Worm (Caenorhabditis elegans): ENCODE results near the gene Y26G10.6.

Gene Y26G10.6

DNA sequence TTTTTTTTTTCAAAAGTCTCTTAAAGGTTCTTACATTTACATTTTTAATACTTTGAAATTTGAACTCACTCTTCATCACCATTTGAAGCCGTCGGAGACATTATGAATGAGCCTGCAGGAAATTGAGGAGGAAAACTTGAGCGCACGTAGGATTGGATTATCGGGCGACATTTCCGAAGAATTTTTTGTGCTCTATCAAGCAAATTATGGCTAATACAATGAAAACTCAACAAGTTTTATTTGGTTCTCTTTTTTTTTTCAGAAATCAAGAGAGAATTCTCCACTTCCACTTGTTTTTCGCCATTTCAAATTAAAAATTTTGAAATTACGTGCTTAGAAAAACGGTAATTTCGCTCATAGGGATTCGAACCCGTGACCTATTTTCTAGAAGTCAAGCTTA lies 32.1 kb upstream of the Y26G10.6 start, which contains the start of gene F59A1.12:
TSS of gene F59A1.12 (minus strand) at position 101 of the 400 bp plus-strand sequence.
- TF ChIP-seq cog-1 (tag; optimal IDR thresholded peaks at IDR 0.05) (no peak), med-1 (GFP tag; optimal IDR thresholded peaks at IDR 0.05; ENCODE audit: insufficient read depth) (no peak), ztf-29 (GFP tag; IDR thresholded peaks at IDR 0.05) (no peak), ztf-23 (GFP tag; IDR thresholded peaks at IDR 0.05) (no peak), klf-2 (GFP tag; conservative IDR thresholded peaks at IDR 0.05) (no peak)

DNA sequence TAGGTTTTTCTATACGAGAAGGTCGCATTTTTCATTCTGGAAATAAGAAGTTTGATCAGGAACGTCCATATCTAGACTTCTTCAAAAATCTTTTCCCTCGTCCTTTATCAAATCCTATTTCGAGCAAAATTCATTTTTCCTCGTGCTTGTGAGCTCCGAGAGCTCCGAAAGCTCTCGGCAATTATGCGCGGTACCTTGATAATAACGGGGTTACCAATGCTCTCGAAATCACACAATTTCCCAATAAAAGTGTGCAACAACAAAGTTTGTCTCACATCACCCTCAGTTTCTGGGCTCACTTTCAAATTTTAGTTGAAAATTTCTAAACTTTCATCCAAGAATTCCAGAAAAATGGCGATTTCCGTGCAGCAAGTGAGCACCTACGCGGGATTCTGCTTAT lies 31.2 kb upstream of the Y26G10.6 start, which contains the start of gene str-89:
TSS of gene str-89 (plus strand) at position 301 of the 400 bp plus-strand sequence.
- TF ChIP-seq tab-1 (GFP tag; IDR thresholded peaks at IDR 0.05) (no peak), flt-1 (GFP tag; IDR thresholded peaks at IDR 0.05) (no peak)

DNA sequence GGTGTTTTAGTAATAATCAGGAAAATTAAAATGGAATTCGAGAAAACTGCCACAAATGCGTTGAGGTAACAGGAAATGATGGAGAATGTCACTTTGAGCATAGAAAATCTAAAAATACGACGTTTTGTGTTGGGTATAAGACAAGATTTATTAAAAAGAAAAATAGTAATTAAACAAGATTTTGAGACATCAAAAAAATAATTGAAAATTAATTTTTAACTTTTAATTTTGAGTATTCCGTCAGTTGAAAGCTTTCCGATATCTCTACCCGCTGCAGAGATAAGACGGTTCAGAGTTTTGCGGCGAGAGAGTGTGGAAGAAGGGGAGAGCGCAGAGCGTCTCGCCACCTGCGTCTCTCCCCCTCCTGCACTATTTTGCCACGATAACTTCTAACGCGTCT lies 26.4 kb upstream of the Y26G10.6 start, which contains the start of gene str-93:
TSS of gene str-93 (minus strand) at position 101 of the 400 bp plus-strand sequence.
- TF ChIP-seq flt-1 (GFP tag; IDR thresholded peaks at IDR 0.05) (no peak), cog-1 (tag; optimal IDR thresholded peaks at IDR 0.05) (no peak), T22C8.4 (GFP tag; IDR thresholded peaks at IDR 0.05) (no peak), tab-1 (GFP tag; IDR thresholded peaks at IDR 0.05) (no peak), ztf-29 (GFP tag; IDR thresholded peaks at IDR 0.05) (no peak), med-1 (GFP tag; optimal IDR thresholded peaks at IDR 0.05; ENCODE audit: insufficient read depth) (no peak), klf-2 (GFP tag; conservative IDR thresholded peaks at IDR 0.05) (no peak), ztf-23 (GFP tag; IDR thresholded peaks at IDR 0.05) (no peak), ref-1 (GFP tag; conservative IDR thresholded peaks at IDR 0.05) (no peak)

DNA sequence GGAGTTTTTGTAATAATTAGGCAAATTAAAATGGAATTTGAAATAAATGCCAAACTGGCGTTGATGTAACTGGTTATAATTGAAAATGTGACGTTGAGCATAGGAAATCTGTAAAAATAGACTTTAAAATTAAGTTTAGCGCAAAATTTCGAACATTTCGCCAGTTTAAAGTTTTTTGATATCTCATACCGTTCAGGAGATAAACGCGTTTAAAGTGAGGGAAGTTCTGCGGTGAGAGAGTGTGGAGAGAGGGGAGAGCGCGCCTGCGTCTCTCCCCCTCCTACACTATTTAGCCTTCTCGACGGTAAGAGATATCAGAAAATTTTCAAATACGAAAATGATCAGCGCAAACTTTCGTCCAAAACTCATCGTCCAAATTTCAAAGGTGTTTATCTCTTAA lies 23.2 kb upstream of the Y26G10.6 start, which contains the start of gene str-92:
TSS of gene str-92 (minus strand) at position 101 of the 400 bp plus-strand sequence.
- TF ChIP-seq ztf-23 (GFP tag; IDR thresholded peaks at IDR 0.05) (no peak), med-1 (GFP tag; optimal IDR thresholded peaks at IDR 0.05; ENCODE audit: insufficient read depth) (no peak), ref-1 (GFP tag; conservative IDR thresholded peaks at IDR 0.05) (no peak), tab-1 (GFP tag; IDR thresholded peaks at IDR 0.05) (no peak), klf-2 (GFP tag; conservative IDR thresholded peaks at IDR 0.05) (no peak), T22C8.4 (GFP tag; IDR thresholded peaks at IDR 0.05) (no peak), ztf-29 (GFP tag; IDR thresholded peaks at IDR 0.05) (no peak), cog-1 (tag; optimal IDR thresholded peaks at IDR 0.05) (no peak), flt-1 (GFP tag; IDR thresholded peaks at IDR 0.05) (no peak)

DNA sequence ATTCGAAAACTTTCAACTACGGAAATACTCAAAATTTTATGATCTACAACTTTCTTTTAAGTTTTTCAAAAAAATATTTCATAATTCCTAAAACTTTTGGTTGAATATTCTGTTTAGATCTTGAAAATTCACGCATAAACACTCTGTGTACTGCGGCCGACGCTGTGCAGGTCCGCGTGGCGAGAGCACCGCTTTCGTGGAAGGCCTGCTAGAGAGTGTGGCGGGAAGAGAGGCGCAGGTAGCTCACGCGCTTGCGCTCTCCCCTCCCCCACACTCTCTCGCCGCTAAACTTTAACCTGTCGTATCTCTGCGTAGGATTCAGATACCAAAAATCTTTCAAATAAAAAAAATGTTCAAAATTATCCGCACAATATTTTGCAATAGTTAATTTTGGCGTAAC lies 16.5 kb upstream of the Y26G10.6 start:
- no peak for TF ChIP-seq flt-1 (GFP tag; IDR thresholded peaks at IDR 0.05)

DNA sequence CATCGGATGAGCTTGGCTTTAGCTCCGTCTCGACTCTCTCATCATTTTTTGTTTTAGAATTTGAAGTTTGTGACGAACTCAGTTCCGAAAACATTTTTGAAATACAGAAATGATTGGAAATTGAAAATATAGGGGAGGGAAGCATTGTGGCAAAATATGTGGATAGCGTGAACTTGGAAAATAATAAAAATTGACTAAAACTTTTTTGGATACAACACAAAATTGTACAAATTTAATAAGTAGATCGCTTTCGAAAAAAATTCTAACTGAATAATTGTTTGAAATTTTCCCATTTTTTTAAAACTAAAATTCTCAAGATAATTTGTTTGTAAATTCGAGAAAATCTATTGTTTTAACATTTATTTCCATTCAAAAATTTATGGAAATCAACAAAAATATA lies 16.0 kb upstream of the Y26G10.6 start, which contains the start of gene F59A1.15:
TSS of gene F59A1.15 (minus strand) at position 101 of the 400 bp plus-strand sequence.
- TF ChIP-seq klf-2 (GFP tag; conservative IDR thresholded peaks at IDR 0.05): no peak
- no peak for TF ChIP-seq med-1 (GFP tag; optimal IDR thresholded peaks at IDR 0.05; ENCODE audit: insufficient read depth)
- TF ChIP-seq ztf-29 (GFP tag; IDR thresholded peaks at IDR 0.05): no peak
- TF ChIP-seq ztf-23 (GFP tag; IDR thresholded peaks at IDR 0.05): no peak
- no peak for TF ChIP-seq tab-1 (GFP tag; IDR thresholded peaks at IDR 0.05)
- TF ChIP-seq cog-1 (tag; optimal IDR thresholded peaks at IDR 0.05): no peak
- no peak for TF ChIP-seq ref-1 (GFP tag; conservative IDR thresholded peaks at IDR 0.05)
- TF ChIP-seq flt-1 (GFP tag; IDR thresholded peaks at IDR 0.05): no peak
- TF ChIP-seq T22C8.4 (GFP tag; IDR thresholded peaks at IDR 0.05): no peak

DNA sequence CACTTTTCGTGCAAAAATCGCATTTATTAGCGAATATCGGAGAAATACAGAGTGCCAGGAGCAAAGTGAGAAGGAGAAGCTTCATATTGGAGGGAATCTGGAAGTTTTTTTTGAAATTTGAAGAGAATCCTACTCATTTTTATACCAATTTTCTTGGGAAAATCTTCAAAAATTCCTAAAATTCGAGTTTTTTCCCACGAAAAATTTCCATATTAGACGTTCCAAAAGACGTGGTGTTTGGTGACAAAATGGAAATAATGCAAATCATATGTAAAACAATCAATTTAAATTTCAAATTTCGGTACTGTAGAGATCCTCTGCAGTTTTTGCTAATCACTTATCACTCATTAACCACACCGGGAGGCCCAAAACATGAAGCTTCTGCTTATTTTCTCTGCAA lies 14.9 kb upstream of the Y26G10.6 start, which contains the start of the genes F59A1.16 and F59A1.6:
TSS of gene F59A1.16 (minus strand) at position 101 of the 400 bp plus-strand sequence.
TSS of gene F59A1.6 (plus strand) at position 285 of the 400 bp plus-strand sequence.
- no peak for TF ChIP-seq ztf-23 (GFP tag; IDR thresholded peaks at IDR 0.05)
- TF ChIP-seq ref-1 (GFP tag; conservative IDR thresholded peaks at IDR 0.05): no peak
- TF ChIP-seq cog-1 (tag; optimal IDR thresholded peaks at IDR 0.05): no peak
- TF ChIP-seq med-1 (GFP tag; optimal IDR thresholded peaks at IDR 0.05; ENCODE audit: insufficient read depth): no peak
- no peak for TF ChIP-seq T22C8.4 (GFP tag; IDR thresholded peaks at IDR 0.05)
- TF ChIP-seq klf-2 (GFP tag; conservative IDR thresholded peaks at IDR 0.05): no peak
- TF ChIP-seq tab-1 (GFP tag; IDR thresholded peaks at IDR 0.05): no peak
- TF ChIP-seq ztf-29 (GFP tag; IDR thresholded peaks at IDR 0.05): no peak
- TF ChIP-seq flt-1 (GFP tag; IDR thresholded peaks at IDR 0.05): no peak

DNA sequence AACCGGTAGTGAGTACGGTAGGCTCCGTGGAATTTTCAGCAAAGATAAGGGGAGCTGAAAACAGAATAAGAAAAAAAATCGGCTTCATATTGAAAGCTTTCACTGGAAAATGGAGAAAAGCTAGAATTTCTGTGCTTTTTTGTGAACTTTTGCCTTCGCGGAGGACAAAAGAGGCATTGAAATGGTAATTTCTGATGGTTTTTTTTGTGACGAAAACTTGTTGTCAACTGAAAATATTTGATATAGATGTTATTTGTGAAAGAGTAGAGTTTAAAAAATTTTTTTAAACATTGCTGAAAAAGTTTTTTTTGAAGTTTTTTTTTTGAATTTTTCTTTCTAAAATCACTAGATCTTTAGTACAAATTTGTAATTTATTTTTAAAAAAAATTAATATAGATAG lies 12.9 kb upstream of the Y26G10.6 start, which contains the start of gene F59A1.18:
TSS of gene F59A1.18 (minus strand) at position 101 of the 400 bp plus-strand sequence.
- no peak for TF ChIP-seq med-1 (GFP tag; optimal IDR thresholded peaks at IDR 0.05; ENCODE audit: insufficient read depth)

DNA sequence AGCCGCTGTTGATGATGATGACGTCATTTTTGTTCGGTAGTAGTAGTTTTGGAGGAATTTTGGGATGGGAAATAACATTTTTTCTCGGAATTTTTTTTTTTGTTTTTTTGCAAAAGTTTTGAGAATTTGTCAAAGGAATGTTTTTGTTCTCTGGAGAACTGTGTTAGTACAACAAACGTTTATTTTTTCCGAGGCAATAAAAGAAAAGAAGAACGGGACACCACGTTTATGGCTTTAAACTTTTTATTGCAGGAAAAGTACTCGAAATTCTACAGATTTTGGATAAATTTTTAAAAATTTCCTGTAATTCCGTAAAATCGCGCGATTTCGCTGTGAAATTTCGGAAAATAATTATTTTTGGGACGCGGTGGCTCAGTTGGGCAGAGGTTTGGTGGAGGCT lies 8.8 kb upstream of the Y26G10.6 start, which contains the start of gene F59A1.13:
TSS of gene F59A1.13 (minus strand) at position 101 of the 400 bp plus-strand sequence.
- TF ChIP-seq flt-1 (GFP tag; IDR thresholded peaks at IDR 0.05): no peak
- TF ChIP-seq ztf-29 (GFP tag; IDR thresholded peaks at IDR 0.05): no peak
- no peak for TF ChIP-seq klf-2 (GFP tag; conservative IDR thresholded peaks at IDR 0.05)
- no peak for TF ChIP-seq ref-1 (GFP tag; conservative IDR thresholded peaks at IDR 0.05)
- TF ChIP-seq med-1 (GFP tag; optimal IDR thresholded peaks at IDR 0.05; ENCODE audit: insufficient read depth): no peak
- no peak for TF ChIP-seq ztf-23 (GFP tag; IDR thresholded peaks at IDR 0.05)
- no peak for TF ChIP-seq cog-1 (tag; optimal IDR thresholded peaks at IDR 0.05)
- no peak for TF ChIP-seq T22C8.4 (GFP tag; IDR thresholded peaks at IDR 0.05)
- TF ChIP-seq tab-1 (GFP tag; IDR thresholded peaks at IDR 0.05): no peak

DNA sequence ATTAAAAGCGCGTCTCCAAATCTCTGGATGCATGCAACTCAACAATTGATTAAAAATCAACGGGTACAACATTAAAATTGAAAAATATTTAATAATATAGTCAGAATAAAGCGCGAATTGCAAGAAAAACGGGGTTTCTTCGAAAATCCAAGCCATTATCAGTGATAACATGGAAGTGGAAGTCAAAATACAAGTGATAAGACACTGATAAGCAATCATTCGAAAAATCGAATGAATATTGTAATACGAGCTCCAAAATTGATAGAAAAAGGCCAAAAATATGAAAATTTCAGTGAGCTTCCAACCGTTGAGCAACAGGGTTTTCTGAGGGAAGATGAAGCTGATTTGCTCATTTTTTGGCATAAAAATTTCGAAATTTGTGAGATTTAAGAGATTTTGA lies 5.5 kb upstream of the Y26G10.6 start:
- TF ChIP-seq flt-1 (GFP tag; IDR thresholded peaks at IDR 0.05): no peak
- TF ChIP-seq ztf-29 (GFP tag; IDR thresholded peaks at IDR 0.05): no peak
- TF ChIP-seq tab-1 (GFP tag; IDR thresholded peaks at IDR 0.05): no peak
- TF ChIP-seq ref-1 (GFP tag; conservative IDR thresholded peaks at IDR 0.05): no peak

DNA sequence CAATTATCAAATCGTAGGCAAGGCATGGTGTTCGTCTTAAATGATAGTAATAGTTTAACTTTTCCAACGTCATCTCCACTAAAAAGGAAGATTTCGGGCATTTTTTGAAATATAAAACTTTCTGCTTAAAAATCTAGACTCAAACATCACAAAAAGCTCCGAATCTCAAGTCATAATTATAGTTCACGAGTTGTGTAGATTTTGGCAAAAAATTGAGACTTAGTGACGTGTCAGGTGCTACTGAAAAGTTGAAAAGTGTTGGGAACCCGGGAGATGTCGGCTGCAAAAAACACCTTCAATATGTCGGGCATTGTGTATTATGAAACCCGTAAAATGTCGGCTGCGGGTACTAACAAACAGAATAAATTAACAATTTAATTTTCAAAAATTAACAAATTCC lies 4.0 kb upstream of the Y26G10.6 start, which contains the start of gene Y26G10.1:
TSS of gene Y26G10.1 (minus strand) at position 101 of the 400 bp plus-strand sequence.
- TF ChIP-seq klf-2 (GFP tag; conservative IDR thresholded peaks at IDR 0.05): no peak
- no peak for TF ChIP-seq ref-1 (GFP tag; conservative IDR thresholded peaks at IDR 0.05)
- no peak for TF ChIP-seq tab-1 (GFP tag; IDR thresholded peaks at IDR 0.05)
- no peak for TF ChIP-seq flt-1 (GFP tag; IDR thresholded peaks at IDR 0.05)
- no peak for TF ChIP-seq med-1 (GFP tag; optimal IDR thresholded peaks at IDR 0.05; ENCODE audit: insufficient read depth)
- no peak for TF ChIP-seq ztf-23 (GFP tag; IDR thresholded peaks at IDR 0.05)
- no peak for TF ChIP-seq T22C8.4 (GFP tag; IDR thresholded peaks at IDR 0.05)
- no peak for TF ChIP-seq cog-1 (tag; optimal IDR thresholded peaks at IDR 0.05)
- no peak for TF ChIP-seq ztf-29 (GFP tag; IDR thresholded peaks at IDR 0.05)
